Fruit fly (Drosophila melanogaster) whole organism, embryonic: ENCODE data around the gene CG31268.
A peak's percentile ranks its signal among the peaks of the same experiment; 100 is the strongest.

Experiments
- Atf6 ChIP-seq: fragments of 200-800 bp; sonication (Bioruptor generic); IDR thresholded peaks from 2 replicates; pipeline ENCODE4 v1.3.6; 2022; ENCODE audit warnings: missing biosample characterization, missing genetic modification characterization
- Bgb ChIP-seq: fragments of 200-800 bp; sonication (Bioruptor generic); IDR thresholded peaks from 2 replicates; pipeline ENCODE4 v1.3.6; 2022; ENCODE audit warnings: missing biosample characterization, missing genetic modification characterization; ENCODE audit not compliant: partially characterized antibody
- Bteb2 ChIP-seq: fragments of 200-800 bp; sonication (Bioruptor generic); optimal IDR thresholded peaks from 2 replicates; lab custom pipeline; 2016; ENCODE audit warnings: missing biosample characterization, missing genetic modification characterization
- CG10209 ChIP-seq: fragments of 200-800 bp; sonication (Bioruptor generic); optimal IDR thresholded peaks from 3 replicates; lab custom pipeline; 2017; ENCODE audit warnings: missing biosample characterization, mild to moderate bottlenecking, missing genetic modification characterization, missing genetic modification reagents
- CG10462 ChIP-seq: fragments of 200-800 bp; sonication (Bioruptor generic); optimal IDR thresholded peaks from 2 replicates; lab custom pipeline; 2016; ENCODE audit warnings: missing biosample characterization, missing genetic modification characterization
- CG10543 ChIP-seq: fragments of 200-800 bp; sonication (Bioruptor generic); optimal IDR thresholded peaks from 3 replicates; lab custom pipeline; 2017; ENCODE audit warnings: missing biosample characterization, mild to moderate bottlenecking, missing genetic modification characterization, moderate library complexity
- CG15269 ChIP-seq: fragments of 200-800 bp; sonication (Bioruptor generic); optimal IDR thresholded peaks from 2 replicates; lab custom pipeline; 2018; ENCODE audit warnings: missing biosample characterization, mild to moderate bottlenecking, missing genetic modification characterization, moderate library complexity
- CG18764 ChIP-seq: fragments of 200-800 bp; sonication (Bioruptor generic); optimal IDR thresholded peaks from 3 replicates; lab custom pipeline; 2016; ENCODE audit warnings: missing biosample characterization, missing genetic modification characterization
- CG2199 ChIP-seq: fragments of 200-800 bp; sonication (Bioruptor generic); IDR thresholded peaks from 3 replicates; pipeline ENCODE4 v1.3.6; 2022; ENCODE audit warnings: missing biosample characterization, missing genetic modification characterization
- CG31365 ChIP-seq: fragments of 200-800 bp; sonication (Bioruptor generic); optimal IDR thresholded peaks from 2 replicates; lab custom pipeline; 2018; ENCODE audit warnings: missing biosample characterization, mild to moderate bottlenecking, missing genetic modification characterization
- CG32767 ChIP-seq: fragments of 200-800 bp; sonication (Bioruptor generic); IDR thresholded peaks from 2 replicates; pipeline ENCODE4 v1.3.6; 2022; ENCODE audit warnings: missing biosample characterization, missing genetic modification characterization
- CG4404 ChIP-seq: fragments of 200-800 bp; sonication (Bioruptor generic); IDR thresholded peaks from 2 replicates; pipeline ENCODE4 v1.3.6; 2022; ENCODE audit warnings: missing biosample characterization, missing genetic modification characterization
- CG4730 ChIP-seq: fragments of 200-800 bp; sonication (Bioruptor generic); IDR thresholded peaks from 2 replicates; pipeline ENCODE4 v1.3.6; 2022; ENCODE audit warnings: missing biosample characterization, missing genetic modification characterization
- CG5180 ChIP-seq: fragments of 200-800 bp; sonication (Bioruptor generic); optimal IDR thresholded peaks from 3 replicates; lab custom pipeline; 2017; ENCODE audit warnings: missing biosample characterization, missing genetic modification characterization, mild to moderate bottlenecking, moderate library complexity, missing genetic modification reagents
- CG7745 ChIP-seq: fragments of 200-800 bp; sonication (Bioruptor generic); optimal IDR thresholded peaks from 2 replicates; lab custom pipeline; 2018; ENCODE audit warnings: missing biosample characterization, mild to moderate bottlenecking, missing genetic modification characterization, moderate library complexity
- CG7786 ChIP-seq: fragments of 200-800 bp; sonication (Bioruptor generic); optimal IDR thresholded peaks from 2 replicates; lab custom pipeline; 2016; ENCODE audit warnings: missing biosample characterization, missing genetic modification characterization
- E2f1 ChIP-seq: fragments of 200-800 bp; sonication (Bioruptor generic); IDR thresholded peaks from 2 replicates; pipeline ENCODE4 v1.3.6; 2022; ENCODE audit warnings: missing biosample characterization, missing genetic modification characterization
- ERR ChIP-seq: fragments of 200-800 bp; sonication (Bioruptor generic); optimal IDR thresholded peaks from 2 replicates; lab custom pipeline; 2016; ENCODE audit warnings: missing biosample characterization, missing genetic modification characterization
- Jarid2 ChIP-seq: fragments of 200-800 bp; sonication (Bioruptor generic); optimal IDR thresholded peaks from 3 replicates; lab custom pipeline; 2017; ENCODE audit warnings: mild to moderate bottlenecking, missing biosample characterization, missing genetic modification reagents, missing genetic modification characterization
- Lhr ChIP-seq: fragments of 200-800 bp; sonication (Bioruptor generic); optimal IDR thresholded peaks from 3 replicates; lab custom pipeline; 2017; ENCODE audit warnings: mild to moderate bottlenecking, missing biosample characterization, missing genetic modification reagents, missing genetic modification characterization
- MESR4 ChIP-seq: fragments of 200-800 bp; sonication (Bioruptor generic); optimal IDR thresholded peaks from 2 replicates; lab custom pipeline; 2018; ENCODE audit warnings: missing biosample characterization, mild to moderate bottlenecking, missing genetic modification characterization, moderate library complexity
- Meics ChIP-seq: fragments of 200-800 bp; sonication (Bioruptor generic); optimal IDR thresholded peaks from 2 replicates; lab custom pipeline; 2017; ENCODE audit warnings: missing biosample characterization, mild to moderate bottlenecking, missing genetic modification characterization
- NFAT ChIP-seq: fragments of 200-800 bp; sonication (Bioruptor generic); IDR thresholded peaks from 2 replicates; pipeline ENCODE4 v1.3.6; 2022; ENCODE audit warnings: missing biosample characterization, missing genetic modification characterization
- NfI ChIP-seq: fragments of 200-800 bp; sonication (Bioruptor generic); optimal IDR thresholded peaks from 3 replicates; lab custom pipeline; 2018; ENCODE audit warnings: missing biosample characterization, mild to moderate bottlenecking, missing genetic modification characterization, moderate library complexity
- Sry-δ ChIP-seq: fragments of 200-800 bp; sonication (Bioruptor generic); optimal IDR thresholded peaks from 2 replicates; lab custom pipeline; 2016; ENCODE audit warnings: missing biosample characterization, missing genetic modification characterization
- al ChIP-seq: fragments of 200-800 bp; sonication (Bioruptor generic); IDR thresholded peaks from 2 replicates; pipeline ENCODE4 v1.3.6; 2022; ENCODE audit warnings: missing biosample characterization, missing genetic modification characterization
- amos ChIP-seq: fragments of 200-800 bp; sonication (Bioruptor generic); IDR thresholded peaks from 2 replicates; pipeline ENCODE4 v1.3.6; 2022; ENCODE audit warnings: missing biosample characterization, missing genetic modification characterization; ENCODE audit not compliant: partially characterized antibody
- bigmax ChIP-seq: fragments of 200-800 bp; sonication (Bioruptor generic); optimal IDR thresholded peaks from 2 replicates; lab custom pipeline; 2018; ENCODE audit warnings: missing biosample characterization, mild to moderate bottlenecking, missing genetic modification characterization
- crc ChIP-seq: fragments of 200-800 bp; sonication (Bioruptor generic); optimal IDR thresholded peaks from 2 replicates; lab custom pipeline; 2016; ENCODE audit warnings: missing biosample characterization, missing genetic modification characterization
- croc ChIP-seq: fragments of 200-800 bp; sonication (Bioruptor generic); conservative IDR thresholded peaks from 3 replicates; pipeline ENCODE4 v1.3.6; 2022; ENCODE audit warnings: missing biosample characterization, missing genetic modification characterization
- emc ChIP-seq: fragments of 200-800 bp; sonication (Bioruptor generic); optimal IDR thresholded peaks from 2 replicates; lab custom pipeline; 2016; ENCODE audit warnings: missing biosample characterization, missing genetic modification characterization
- ewg ChIP-seq: fragments of 200-800 bp; sonication (Bioruptor generic); optimal IDR thresholded peaks from 3 replicates; lab custom pipeline; 2017; ENCODE audit warnings: mild to moderate bottlenecking, missing biosample characterization, missing genetic modification reagents, missing genetic modification characterization
- gce ChIP-seq: fragments of 200-800 bp; sonication (Bioruptor generic); IDR thresholded peaks from 3 replicates; pipeline ENCODE4 v1.3.6; 2022; ENCODE audit warnings: missing biosample characterization, missing genetic modification characterization
- gcm ChIP-seq: fragments of 200-800 bp; sonication (Bioruptor generic); optimal IDR thresholded peaks from 2 replicates; lab custom pipeline; 2019; ENCODE audit warnings: missing biosample characterization, mild to moderate bottlenecking, missing genetic modification characterization, moderate library complexity
- hkb ChIP-seq, 2 experiments: fragments of 200-800 bp in 1 of 2; fragments of >200 bp in 1 of 2; sonication (Bioruptor generic) in 1 of 2; IDR thresholded peaks in 1 of 2; optimal IDR thresholded peaks in 1 of 2; 2 replicates each; pipeline versions ENCODE4 v1.3.6 to Lab custom; 2017 to 2022; ENCODE audit warnings: missing biosample characterization in 1 of 2, missing genetic modification characterization in 1 of 2
- hth ChIP-seq: fragments of >200 bp; optimal IDR thresholded peaks from 2 replicates; lab custom pipeline; 2017; ENCODE audit warnings: inconsistent platforms
- kay ChIP-seq: fragments of 200-800 bp; sonication (Bioruptor generic); optimal IDR thresholded peaks from 2 replicates; lab custom pipeline; 2016; ENCODE audit warnings: missing biosample characterization, missing genetic modification characterization
- kni ChIP-seq: fragments of 200-800 bp; sonication (Bioruptor generic); optimal IDR thresholded peaks from 3 replicates; lab custom pipeline; 2017; ENCODE audit warnings: mild to moderate bottlenecking, missing biosample characterization, missing genetic modification reagents, missing genetic modification characterization
- knrl ChIP-seq: fragments of 200-800 bp; sonication (Bioruptor generic); IDR thresholded peaks from 3 replicates; pipeline ENCODE4 v1.3.6; 2022; ENCODE audit warnings: missing biosample characterization, missing genetic modification characterization; ENCODE audit not compliant: partially characterized antibody
- mld ChIP-seq: fragments of 200-800 bp; sonication (Bioruptor generic); IDR thresholded peaks from 3 replicates; pipeline ENCODE4 v1.3.6; 2022; ENCODE audit warnings: missing biosample characterization, missing genetic modification characterization; ENCODE audit not compliant: partially characterized antibody
- onecut ChIP-seq: fragments of 200-800 bp; sonication (Bioruptor generic); IDR thresholded peaks from 2 replicates; pipeline ENCODE4 v1.3.6; 2022; ENCODE audit warnings: missing biosample characterization, missing genetic modification characterization
- pum ChIP-seq: fragments of 200-800 bp; sonication (Bioruptor generic); optimal IDR thresholded peaks from 2 replicates; lab custom pipeline; 2016; ENCODE audit warnings: missing biosample characterization, missing genetic modification characterization
- row ChIP-seq: fragments of 200-800 bp; sonication (Bioruptor generic); IDR thresholded peaks from 3 replicates; pipeline ENCODE4 v1.3.6; 2022; ENCODE audit warnings: missing biosample characterization, missing genetic modification characterization
- run ChIP-seq: fragments of 200-800 bp; sonication (Bioruptor generic); optimal IDR thresholded peaks from 3 replicates; lab custom pipeline; 2018; ENCODE audit warnings: missing biosample characterization, mild to moderate bottlenecking, missing genetic modification characterization
- so ChIP-seq: fragments of 200-800 bp; sonication (Bioruptor generic); IDR thresholded peaks from 3 replicates; pipeline ENCODE4 v1.3.6; 2022; ENCODE audit warnings: missing biosample characterization, missing genetic modification characterization
- sr ChIP-seq: fragments of 200-800 bp; sonication (Bioruptor generic); IDR thresholded peaks from 3 replicates; pipeline ENCODE4 v1.3.6; 2022; ENCODE audit warnings: missing biosample characterization, missing genetic modification characterization
- tin ChIP-seq: fragments of 200-800 bp; sonication (Bioruptor generic); optimal IDR thresholded peaks from 3 replicates; lab custom pipeline; 2016; ENCODE audit warnings: missing biosample characterization, missing genetic modification characterization
- tna ChIP-seq: fragments of 200-800 bp; sonication (Bioruptor generic); IDR thresholded peaks from 2 replicates; pipeline ENCODE4 v1.3.6; 2022; ENCODE audit warnings: missing biosample characterization, missing genetic modification characterization; ENCODE audit not compliant: partially characterized antibody
- toy ChIP-seq: fragments of 200-800 bp; sonication (Bioruptor generic); IDR thresholded peaks from 2 replicates; pipeline ENCODE4 v1.3.6; 2022; ENCODE audit warnings: missing biosample characterization, missing genetic modification characterization

Gene CG31268

DNA sequence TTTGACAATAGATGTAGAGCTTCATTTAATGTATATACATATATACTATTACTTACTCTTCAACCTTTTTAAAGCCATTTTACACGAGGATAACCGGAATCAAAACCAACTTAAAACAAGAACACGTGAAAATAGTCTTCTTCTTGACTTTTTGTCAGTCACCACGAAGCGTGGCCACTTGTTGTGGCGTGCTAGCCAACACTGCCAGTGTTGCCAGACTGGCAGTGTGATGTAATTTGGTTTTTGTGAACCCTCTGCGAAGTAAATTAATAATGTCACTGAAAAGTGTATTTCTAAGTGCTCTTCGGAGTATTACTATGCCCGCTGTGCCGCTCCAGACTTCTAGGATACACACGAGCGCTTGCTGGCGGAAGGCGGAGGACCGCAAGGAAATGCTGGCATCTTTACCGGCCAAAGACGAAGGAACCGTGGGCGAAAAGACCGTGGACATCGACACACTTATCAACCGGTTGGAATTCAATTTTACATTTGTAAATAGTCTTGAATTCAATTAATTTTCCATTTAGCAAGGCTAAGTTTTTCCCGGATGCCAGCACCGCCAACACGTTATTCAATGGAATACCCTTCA, 41.0 kb downstream of the CG31268 start, which contains the start of the genes Ns1 and mRpS11 (continued):
- no peak for TF ChIP-seq Bteb2
- no peak for TF ChIP-seq kay
- no peak for TF ChIP-seq gcm
- TF ChIP-seq Bgb (GFP tag; lab: Robert Waterston, UW): peak; percentile 43; the same call in 1 of the 2 replicates
- TF ChIP-seq pum (GFP tag; lab: Kevin White, UChicago): peak; percentile 23
- no peak for TF ChIP-seq CG4730 (GFP tag; lab: Robert Waterston, UW)
- TF ChIP-seq NFAT (GFP tag; lab: Robert Waterston, UW): peak; percentile 69; the same call in 1 of the 2 replicates
- no peak for TF ChIP-seq CG32767 (GFP tag; lab: Robert Waterston, UW)
- TF ChIP-seq MESR4: peak; percentile 96
- TF ChIP-seq CG7786 (GFP tag; lab: Kevin White, UChicago): peak; percentile 55
- TF ChIP-seq CG10462: no peak
- peak; percentile 68; the same call in 1 of the 3 replicates for TF ChIP-seq CG2199 (GFP tag; lab: Robert Waterston, UW)
- TF ChIP-seq tna (GFP tag; lab: Robert Waterston, UW): no peak
- TF ChIP-seq mld (GFP tag; lab: Robert Waterston, UW): no peak
- no peak for TF ChIP-seq ERR (GFP tag; lab: Kevin White, UChicago)
- no peak for TF ChIP-seq croc
- no peak for TF ChIP-seq CG5180 (GFP tag; lab: Kevin White, UChicago)
- TF ChIP-seq tin: peak; percentile 11
- no peak for TF ChIP-seq so (GFP tag; lab: Robert Waterston, UW)
- peak; percentile 27 for TF ChIP-seq Meics (GFP tag; lab: Kevin White, UChicago)
- TF ChIP-seq knrl: peak; percentile 30; the same call in 1 of the 3 replicates
- peak; percentile 11 for TF ChIP-seq Sry-δ
- no peak for TF ChIP-seq bigmax (GFP tag; lab: Kevin White, UChicago)
- TF ChIP-seq CG7745 (tag; lab: Kevin White, UChicago): no peak
- TF ChIP-seq CG15269 (tag; lab: Kevin White, UChicago): no peak
- no peak for TF ChIP-seq CG10209 (GFP tag; lab: Kevin White, UChicago)
- TF ChIP-seq kni (GFP tag; lab: Kevin White, UChicago): no peak
- TF ChIP-seq toy (GFP tag; lab: Robert Waterston, UW): no peak
- no peak for TF ChIP-seq crc (GFP tag; lab: Kevin White, UChicago)
- TF ChIP-seq run (tag; lab: Kevin White, UChicago): no peak
- no peak for TF ChIP-seq CG4404 (GFP tag; lab: Robert Waterston, UW)
- TF ChIP-seq CG31365 (tag; lab: Kevin White, UChicago): no peak
- peak; percentile 32 for TF ChIP-seq CG10543 (GFP tag; lab: Kevin White, UChicago)
- no peak for TF ChIP-seq hth (lab: Kevin White, UChicago)
- TF ChIP-seq emc (GFP tag; lab: Kevin White, UChicago): no peak
- TF ChIP-seq ewg (GFP tag; lab: Kevin White, UChicago): peak; percentile 20
- peak; percentile 36; the same call in 1 of the 2 replicates for TF ChIP-seq amos (GFP tag; lab: Robert Waterston, UW)
- TF ChIP-seq al (GFP tag; lab: Robert Waterston, UW): no peak
- TF ChIP-seq Lhr (GFP tag; lab: Kevin White, UChicago): no peak
- 0 out of 2 replicates have a peak, but pooled peaks have one; percentile 7 for TF ChIP-seq Atf6
- TF ChIP-seq Jarid2: no peak
- TF ChIP-seq CG18764 (GFP tag; lab: Kevin White, UChicago): no peak
- no peak for TF ChIP-seq hkb (optimal IDR thresholded peaks at IDR 0.05; lab: Kevin White, UChicago)
- peak; percentile 52; the same call in 1 of the 2 replicates for TF ChIP-seq hkb (GFP tag; IDR thresholded peaks at IDR 0.05; lab: Robert Waterston, UW)
- TF ChIP-seq onecut (GFP tag; lab: Robert Waterston, UW): peak; percentile 39; the same call in 1 of the 2 replicates
- no peak for TF ChIP-seq E2f1 (GFP tag; lab: Robert Waterston, UW)
- TF ChIP-seq NfI (GFP tag; lab: Kevin White, UChicago): peak; percentile 58
- no peak for TF ChIP-seq sr (GFP tag; lab: Robert Waterston, UW)
- peak; percentile 36; the same call in 2 of the 3 replicates for TF ChIP-seq row (GFP tag; lab: Robert Waterston, UW)
- TF ChIP-seq gce: no peak
